Worm (Caenorhabditis elegans): ENCODE results near the gene ssp-34.

DNA sequence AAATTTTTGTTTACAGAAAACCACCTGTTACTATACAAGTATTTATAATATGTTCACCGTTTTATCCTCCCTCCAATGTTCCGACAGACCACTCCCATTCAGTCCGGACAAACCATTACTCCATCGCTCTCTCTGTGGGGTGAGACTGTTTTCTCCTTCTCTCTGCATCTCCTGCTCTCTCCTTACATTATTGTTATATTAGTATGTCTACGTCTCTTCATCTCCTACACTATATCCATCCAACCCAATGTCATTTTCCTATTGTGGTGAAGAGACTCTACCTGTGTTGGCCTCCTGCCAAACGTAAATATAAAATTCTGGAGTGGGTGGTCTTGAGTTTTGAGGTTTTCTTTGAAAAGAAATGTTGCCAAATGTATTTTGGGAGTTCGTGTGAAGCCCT, 23.8 kb downstream of the ssp-34 start:
- TF ChIP-seq ama-1 (optimal IDR thresholded peaks at IDR 0.05) = no peak
- TF ChIP-seq tbx-11 (GFP tag; IDR thresholded peaks at IDR 0.05) = no peak
